Fruit fly (Drosophila melanogaster) whole organism, prepupa: ENCODE data around the gene CG33689.

Experiments
- CG10669 ChIP-seq: fragments of 200-800 bp; sonication (Bioruptor generic); optimal IDR thresholded peaks from 3 replicates; lab custom pipeline; 2018; ENCODE audit warnings: missing biosample characterization, mild to moderate bottlenecking, missing genetic modification characterization, moderate library complexity
- CG11762 ChIP-seq: fragments of 200-800 bp; sonication (Bioruptor generic); optimal IDR thresholded peaks from 3 replicates; lab custom pipeline; 2016; ENCODE audit warnings: missing biosample characterization, missing genetic modification characterization; ENCODE audit not compliant: insufficient read depth
- CG11902 ChIP-seq: fragments of 200-800 bp; sonication (Bioruptor generic); optimal IDR thresholded peaks from 3 replicates; lab custom pipeline; 2016; ENCODE audit warnings: missing biosample characterization, missing genetic modification characterization
- CG1621 ChIP-seq: fragments of 200-800 bp; sonication (Bioruptor generic); optimal IDR thresholded peaks from 3 replicates; lab custom pipeline; 2018; ENCODE audit warnings: missing biosample characterization, mild to moderate bottlenecking, missing genetic modification characterization
- CG16779 ChIP-seq: fragments of 200-800 bp; sonication (Bioruptor generic); optimal IDR thresholded peaks from 3 replicates; lab custom pipeline; 2017; ENCODE audit warnings: missing biosample characterization, mild to moderate bottlenecking, missing genetic modification characterization
- CG31627 ChIP-seq: fragments of 200-800 bp; sonication (Bioruptor generic); optimal IDR thresholded peaks from 3 replicates; lab custom pipeline; 2016; ENCODE audit warnings: missing biosample characterization, missing genetic modification characterization
- CG32006 ChIP-seq: fragments of 200-800 bp; sonication (Bioruptor generic); optimal IDR thresholded peaks from 3 replicates; lab custom pipeline; 2017; ENCODE audit warnings: missing biosample characterization, mild to moderate bottlenecking, missing genetic modification characterization
- CG34406 ChIP-seq: fragments of 200-800 bp; sonication (Bioruptor generic); optimal IDR thresholded peaks from 3 replicates; lab custom pipeline; 2016; ENCODE audit warnings: missing biosample characterization, missing genetic modification characterization
- CG4318 ChIP-seq: fragments of 200-800 bp; sonication (Bioruptor generic); optimal IDR thresholded peaks from 3 replicates; lab custom pipeline; 2017; ENCODE audit warnings: missing biosample characterization, mild to moderate bottlenecking, missing genetic modification characterization
- CG6163 ChIP-seq: fragments of 200-800 bp; sonication (Bioruptor generic); IDR thresholded peaks from 3 replicates; pipeline ENCODE4 v1.3.6; 2022; ENCODE audit warnings: missing biosample characterization, missing genetic modification characterization
- CG6792 ChIP-seq: fragments of 200-800 bp; sonication (Bioruptor generic); optimal IDR thresholded peaks from 3 replicates; lab custom pipeline; 2016; ENCODE audit warnings: missing biosample characterization, missing genetic modification characterization
- CG6808 ChIP-seq: fragments of 200-800 bp; sonication (Bioruptor generic); optimal IDR thresholded peaks from 3 replicates; lab custom pipeline; 2017; ENCODE audit warnings: missing biosample characterization, missing genetic modification characterization, mild to moderate bottlenecking, moderate library complexity, missing genetic modification reagents
- CG6854 ChIP-seq: fragments of 200-800 bp; sonication (Bioruptor generic); optimal IDR thresholded peaks from 2 replicates; lab custom pipeline; 2017; ENCODE audit warnings: missing biosample characterization, mild to moderate bottlenecking, missing genetic modification characterization
- CG7368 ChIP-seq: fragments of 200-800 bp; sonication (Bioruptor generic); optimal IDR thresholded peaks from 3 replicates; lab custom pipeline; 2016; ENCODE audit warnings: missing biosample characterization, missing genetic modification characterization
- CG8119 ChIP-seq: fragments of 200-800 bp; sonication (Bioruptor generic); IDR thresholded peaks from 3 replicates; pipeline ENCODE4 v1.3.6; 2022; ENCODE audit warnings: missing biosample characterization, missing genetic modification characterization
- CG8319 ChIP-seq: fragments of 200-800 bp; sonication (Bioruptor generic); optimal IDR thresholded peaks from 3 replicates; lab custom pipeline; 2016; ENCODE audit warnings: missing biosample characterization, missing genetic modification characterization
- CG8632 ChIP-seq: fragments of 200-800 bp; sonication (Bioruptor generic); optimal IDR thresholded peaks from 3 replicates; lab custom pipeline; 2016; ENCODE audit warnings: missing biosample characterization, missing genetic modification characterization
- CG9139 ChIP-seq: fragments of 200-800 bp; sonication (Bioruptor generic); optimal IDR thresholded peaks from 3 replicates; lab custom pipeline; 2017; ENCODE audit warnings: missing biosample characterization, mild to moderate bottlenecking, missing genetic modification characterization
- Eip75B ChIP-seq: fragments of 200-800 bp; sonication (Bioruptor generic); optimal IDR thresholded peaks from 3 replicates; lab custom pipeline; 2016; ENCODE audit warnings: missing biosample characterization, missing genetic modification characterization
- Eip93F ChIP-seq: fragments of 200-800 bp; sonication (Bioruptor generic); optimal IDR thresholded peaks from 2 replicates; lab custom pipeline; 2016; ENCODE audit warnings: missing biosample characterization, mild to moderate bottlenecking, missing genetic modification characterization
- Ets21C ChIP-seq: fragments of 200-800 bp; sonication (Bioruptor generic); optimal IDR thresholded peaks from 3 replicates; lab custom pipeline; 2016; ENCODE audit warnings: missing biosample characterization, missing genetic modification characterization
- Ets96B ChIP-seq: fragments of 200-800 bp; optimal IDR thresholded peaks from 2 replicates; lab custom pipeline; 2019; ENCODE audit warnings: missing biosample characterization, mild to moderate bottlenecking, missing genetic modification characterization, moderate library complexity
- Hr39 ChIP-seq: fragments of 200-800 bp; sonication (Bioruptor generic); optimal IDR thresholded peaks from 2 replicates; lab custom pipeline; 2016; ENCODE audit warnings: missing biosample characterization, missing genetic modification characterization
- Hr4 ChIP-seq: fragments of 200-800 bp; sonication (Bioruptor generic); optimal IDR thresholded peaks from 3 replicates; lab custom pipeline; 2016; ENCODE audit warnings: missing biosample characterization, missing genetic modification characterization
- Lpt ChIP-seq: fragments of 200-800 bp; sonication (Bioruptor generic); optimal IDR thresholded peaks from 3 replicates; lab custom pipeline; 2016; ENCODE audit warnings: missing biosample characterization, missing genetic modification characterization
- Met ChIP-seq: fragments of 200-800 bp; sonication (Bioruptor generic); optimal IDR thresholded peaks from 3 replicates; lab custom pipeline; 2016; ENCODE audit warnings: missing biosample characterization, missing genetic modification characterization
- Smox ChIP-seq: fragments of 200-800 bp; sonication (Bioruptor generic); optimal IDR thresholded peaks from 3 replicates; lab custom pipeline; 2016; ENCODE audit warnings: missing biosample characterization, missing genetic modification characterization
- achi ChIP-seq: fragments of 200-800 bp; sonication (Bioruptor generic); optimal IDR thresholded peaks from 3 replicates; lab custom pipeline; 2016; ENCODE audit warnings: missing biosample characterization, missing genetic modification characterization
- acj6 ChIP-seq: fragments of 200-800 bp; sonication (Bioruptor generic); optimal IDR thresholded peaks from 3 replicates; lab custom pipeline; 2016; ENCODE audit warnings: missing biosample characterization, missing genetic modification characterization
- cyc ChIP-seq: fragments of 200-800 bp; sonication (Bioruptor generic); optimal IDR thresholded peaks from 3 replicates; lab custom pipeline; 2016; ENCODE audit warnings: missing biosample characterization, missing genetic modification characterization
- dac ChIP-seq: fragments of 200-800 bp; sonication (Bioruptor generic); optimal IDR thresholded peaks from 2 replicates; lab custom pipeline; 2017; ENCODE audit warnings: missing biosample characterization, mild to moderate bottlenecking, missing genetic modification characterization
- dsx ChIP-seq: fragments of 200-800 bp; optimal IDR thresholded peaks from 3 replicates; lab custom pipeline; 2019; ENCODE audit warnings: missing biosample characterization, mild to moderate bottlenecking, missing genetic modification characterization, moderate library complexity; ENCODE audit not compliant: poor library complexity, severe bottlenecking
- eg ChIP-seq: fragments of 200-800 bp; sonication (Bioruptor generic); IDR thresholded peaks from 3 replicates; pipeline ENCODE4 v1.3.6; 2022; ENCODE audit warnings: missing biosample characterization, missing genetic modification characterization
- fd59A ChIP-seq: fragments of 200-800 bp; sonication (Bioruptor generic); optimal IDR thresholded peaks from 2 replicates; lab custom pipeline; 2017; ENCODE audit warnings: missing biosample characterization, mild to moderate bottlenecking, missing genetic modification characterization, missing genetic modification reagents
- fkh ChIP-seq: fragments of 200-800 bp; sonication (Bioruptor generic); optimal IDR thresholded peaks from 3 replicates; lab custom pipeline; 2017; ENCODE audit warnings: missing biosample characterization, mild to moderate bottlenecking, missing genetic modification characterization, moderate library complexity
- lz ChIP-seq: fragments of 200-800 bp; sonication (Bioruptor generic); optimal IDR thresholded peaks from 3 replicates; lab custom pipeline; 2016; ENCODE audit warnings: missing biosample characterization, missing genetic modification characterization
- pdm3 ChIP-seq: fragments of 200-800 bp; sonication (Bioruptor generic); optimal IDR thresholded peaks from 3 replicates; lab custom pipeline; 2016; ENCODE audit warnings: missing biosample characterization, missing genetic modification characterization
- salr ChIP-seq, 2 experiments: fragments of 200-800 bp; sonication (Bioruptor generic); optimal IDR thresholded peaks; 3 replicates each; lab custom pipeline; 2016 to 2018; ENCODE audit warnings: missing biosample characterization in 2 of 2, missing genetic modification characterization in 2 of 2, mild to moderate bottlenecking in 1 of 2
- spab ChIP-seq: fragments of 200-800 bp; sonication (Bioruptor generic); optimal IDR thresholded peaks from 2 replicates; lab custom pipeline; 2017; ENCODE audit warnings: missing biosample characterization, mild to moderate bottlenecking, missing genetic modification characterization, missing genetic modification reagents
- ss ChIP-seq, 2 experiments: fragments of 200-800 bp; sonication (Bioruptor generic); optimal IDR thresholded peaks; 2 replicates in 1 of 2; 3 replicates in 1 of 2; lab custom pipeline; 2017 to 2018; ENCODE audit warnings: mild to moderate bottlenecking in 2 of 2, missing biosample characterization in 2 of 2, missing genetic modification characterization in 2 of 2, moderate library complexity in 1 of 2
- svp ChIP-seq: fragments of 200-800 bp; sonication (Bioruptor generic); peaks from one replicate; lab custom pipeline; 2016; ENCODE audit warnings: missing biosample characterization, missing genetic modification characterization
- topi ChIP-seq: fragments of 200-800 bp; sonication (Bioruptor generic); optimal IDR thresholded peaks from 3 replicates; lab custom pipeline; 2016; ENCODE audit warnings: missing biosample characterization, missing genetic modification characterization
- vri ChIP-seq: fragments of 200-800 bp; sonication (Bioruptor generic); optimal IDR thresholded peaks from 3 replicates; lab custom pipeline; 2016; ENCODE audit warnings: missing biosample characterization, mild to moderate bottlenecking, missing genetic modification characterization

CG33689 gene

dm6 chr3L:16177309-16177708 lies 22.7 kb upstream of the CG33689 start (continued):
- TF ChIP-seq salr (GFP tag; optimal IDR thresholded peaks at IDR 0.05; lab: Kevin White, UChicago) (no peak), CG8632 (GFP tag; lab: Kevin White, UChicago) (peak; percentile 12), CG1621 (tag; lab: Kevin White, UChicago) (no peak), Eip75B (GFP tag; lab: Kevin White, UChicago) (peak; percentile 4), CG4318 (no peak), CG10669 (GFP tag; lab: Kevin White, UChicago) (peak; percentile 43)

dm6 chr3L:16177751-16178150 lies 22.3 kb upstream of the CG33689 start:
- TF ChIP-seq CG8319 (GFP tag; lab: Kevin White, UChicago) (no peak), CG34406 (GFP tag; lab: Kevin White, UChicago) (no peak), fd59A (GFP tag; lab: Kevin White, UChicago) (no peak), Eip93F (GFP tag; lab: Kevin White, UChicago) (no peak), acj6 (no peak), spab (no peak), CG11762 (no peak), topi (no peak), Hr4 (GFP tag; lab: Kevin White, UChicago) (no peak), CG16779 (tag; lab: Kevin White, UChicago) (no peak), CG6808 (GFP tag; lab: Kevin White, UChicago) (no peak), CG9139 (GFP tag; lab: Kevin White, UChicago) (no peak), svp (no peak), CG31627 (GFP tag; lab: Kevin White, UChicago) (no peak), CG1621 (tag; lab: Kevin White, UChicago) (no peak), achi (GFP tag; lab: Kevin White, UChicago) (no peak), dsx (GFP tag; lab: Kevin White, UChicago) (no peak), CG7368 (no peak), Met (GFP tag; lab: Kevin White, UChicago) (no peak)
- TF ChIP-seq, all 60 proteins: peak for 0

- TF ChIP-seq vri (no peak), topi (no peak), dac (GFP tag; lab: Kevin White, UChicago) (no peak), fkh (GFP tag; lab: Kevin White, UChicago) (peak; percentile 55), CG34406 (GFP tag; lab: Kevin White, UChicago) (no peak), spab (no peak), lz (GFP tag; lab: Kevin White, UChicago) (no peak), ss (GFP tag; optimal IDR thresholded peaks at IDR 0.05; lab: Kevin White, UChicago) (peak; percentile 26 to 50), svp (peak; percentile 76), fd59A (GFP tag; lab: Kevin White, UChicago) (no peak), pdm3 (GFP tag; lab: Kevin White, UChicago) (no peak), dsx (GFP tag; lab: Kevin White, UChicago) (peak; percentile 62), Ets96B (no peak), CG8119 (GFP tag; lab: Robert Waterston, UW) (no peak), CG7368 (no peak), cyc (no peak), Lpt (GFP tag; lab: Kevin White, UChicago) (no peak), eg (GFP tag; lab: Robert Waterston, UW) (no peak), CG32006 (GFP tag; lab: Kevin White, UChicago) (no peak), achi (GFP tag; lab: Kevin White, UChicago) (no peak), CG31627 (GFP tag; lab: Kevin White, UChicago) (no peak), CG11902 (GFP tag; lab: Kevin White, UChicago) (no peak), CG6792 (GFP tag; lab: Kevin White, UChicago) (no peak), CG16779 (tag; lab: Kevin White, UChicago) (no peak), CG11762 (no peak), Smox (GFP tag; lab: Kevin White, UChicago) (no peak), CG4318 (no peak), CG6854 (GFP tag; lab: Kevin White, UChicago) (peak; percentile 19), Ets21C (GFP tag; lab: Kevin White, UChicago) (no peak), Hr39 (peak; percentile 29), CG6163 (GFP tag; lab: Robert Waterston, UW) (peak; percentile 56)
These were observed 21.6 kb upstream of the CG33689 start for dm6 chr3L:16178433-16178832.
